Fruit fly (Drosophila melanogaster) whole organism, embryonic: ENCODE data around the gene Plzf.

ENCODE experiments used
- B-H1 ChIP-seq: fragments of 200-800 bp; sonication (Bioruptor generic); IDR thresholded peaks from 3 replicates; pipeline ENCODE4 v1.3.6; 2022; ENCODE audit warnings: missing biosample characterization, missing genetic modification characterization
- CG10147 ChIP-seq: fragments of 200-800 bp; sonication (Bioruptor generic); optimal IDR thresholded peaks from 2 replicates; lab custom pipeline; 2019; ENCODE audit warnings: missing biosample characterization, mild to moderate bottlenecking, missing genetic modification characterization, moderate library complexity
- CG13287 ChIP-seq: fragments of 200-800 bp; sonication (Bioruptor generic); IDR thresholded peaks from 2 replicates; pipeline ENCODE4 v1.3.6; 2022; ENCODE audit warnings: missing biosample characterization, missing genetic modification characterization; ENCODE audit not compliant: partially characterized antibody
- CG13894 ChIP-seq: fragments of 200-800 bp; sonication (Bioruptor generic); optimal IDR thresholded peaks from 3 replicates; lab custom pipeline; 2018; ENCODE audit warnings: missing biosample characterization, mild to moderate bottlenecking, missing genetic modification characterization, moderate library complexity
- CG1602 ChIP-seq: fragments of 200-800 bp; sonication (Bioruptor generic); optimal IDR thresholded peaks from 3 replicates; lab custom pipeline; 2016; ENCODE audit warnings: missing biosample characterization, missing genetic modification characterization
- CG17186 ChIP-seq: fragments of 200-800 bp; sonication (Bioruptor generic); optimal IDR thresholded peaks from 3 replicates; lab custom pipeline; 2017; ENCODE audit warnings: missing biosample characterization, missing genetic modification reagents, missing genetic modification characterization
- CG17361 ChIP-seq: fragments of 200-800 bp; sonication (Bioruptor generic); IDR thresholded peaks from 3 replicates; pipeline ENCODE4 v1.3.6; 2022; ENCODE audit warnings: missing biosample characterization, missing genetic modification characterization
- CG17612 ChIP-seq: fragments of 200-800 bp; sonication (Bioruptor generic); IDR thresholded peaks from 2 replicates; pipeline ENCODE4 v1.3.6; 2022; ENCODE audit warnings: missing biosample characterization, missing genetic modification characterization
- CG17912 ChIP-seq: fragments of 200-800 bp; sonication (Bioruptor generic); optimal IDR thresholded peaks from 2 replicates; lab custom pipeline; 2018; ENCODE audit warnings: missing biosample characterization, mild to moderate bottlenecking, missing genetic modification characterization
- CG2120 ChIP-seq: fragments of 200-800 bp; sonication (Bioruptor generic); optimal IDR thresholded peaks from 3 replicates; lab custom pipeline; 2016; ENCODE audit warnings: missing biosample characterization, missing genetic modification characterization
- CG3407 ChIP-seq: fragments of 200-800 bp; sonication (Bioruptor generic); optimal IDR thresholded peaks from 2 replicates; lab custom pipeline; 2018; ENCODE audit warnings: missing biosample characterization, mild to moderate bottlenecking, missing genetic modification characterization
- CG34224 ChIP-seq: fragments of 200-800 bp; sonication (Bioruptor generic); IDR thresholded peaks from 3 replicates; pipeline ENCODE4 v1.3.6; 2022; ENCODE audit warnings: missing biosample characterization, missing genetic modification characterization; ENCODE audit not compliant: partially characterized antibody
- CG3726 ChIP-seq: fragments of 200-800 bp; sonication (Bioruptor generic); IDR thresholded peaks from 3 replicates; pipeline ENCODE4, ENCODE4 v1.3.6; 2022; ENCODE audit warnings: missing biosample characterization, missing genetic modification characterization
- CG4282 ChIP-seq: fragments of 200-800 bp; sonication (Bioruptor generic); optimal IDR thresholded peaks from 2 replicates; lab custom pipeline; 2016; ENCODE audit warnings: missing biosample characterization, missing genetic modification characterization
- CG4360 ChIP-seq: fragments of 200-800 bp; sonication (Bioruptor generic); IDR thresholded peaks from 2 replicates; pipeline ENCODE4 v1.3.6; 2022; ENCODE audit warnings: missing biosample characterization, missing genetic modification characterization
- CG4617 ChIP-seq: fragments of 200-800 bp; sonication (Bioruptor generic); optimal IDR thresholded peaks from 3 replicates; lab custom pipeline; 2016; ENCODE audit warnings: missing biosample characterization, missing genetic modification characterization, borderline replicate concordance
- CG4820 ChIP-seq: fragments of 200-800 bp; sonication (Bioruptor generic); optimal IDR thresholded peaks from 3 replicates; lab custom pipeline; 2016; ENCODE audit warnings: missing biosample characterization, missing genetic modification characterization
- CG5245 ChIP-seq: fragments of 200-800 bp; sonication (Bioruptor generic); optimal IDR thresholded peaks from 3 replicates; lab custom pipeline; 2016; ENCODE audit warnings: missing biosample characterization, missing genetic modification characterization
- CG7271 ChIP-seq: fragments of 200-800 bp; sonication (Bioruptor generic); optimal IDR thresholded peaks from 2 replicates; lab custom pipeline; 2018; ENCODE audit warnings: missing biosample characterization, mild to moderate bottlenecking, missing genetic modification characterization, moderate library complexity
- CG8089 ChIP-seq: fragments of 200-800 bp; sonication (Bioruptor generic); optimal IDR thresholded peaks from 3 replicates; lab custom pipeline; 2016; ENCODE audit warnings: missing biosample characterization, missing genetic modification characterization
- CG9609 ChIP-seq: fragments of 200-800 bp; sonication (Bioruptor generic); optimal IDR thresholded peaks from 3 replicates; lab custom pipeline; 2016; ENCODE audit warnings: missing biosample characterization, missing genetic modification characterization
- CTCF ChIP-seq: fragments of 200-800 bp; sonication (Bioruptor generic); optimal IDR thresholded peaks from 2 replicates; lab custom pipeline; 2017; ENCODE audit warnings: missing biosample characterization, mild to moderate bottlenecking, missing genetic modification characterization, moderate library complexity
- Dip2 ChIP-seq: fragments of 200-800 bp; sonication (Bioruptor generic); IDR thresholded peaks from 2 replicates; pipeline ENCODE4 v1.3.6; 2022; ENCODE audit warnings: missing biosample characterization, missing genetic modification characterization
- Dip3 ChIP-seq: fragments of 200-800 bp; sonication (Bioruptor generic); optimal IDR thresholded peaks from 3 replicates; lab custom pipeline; 2016; ENCODE audit warnings: missing biosample characterization, missing genetic modification characterization
- Drgx ChIP-seq: fragments of 200-800 bp; sonication (Bioruptor generic); IDR thresholded peaks from 2 replicates; pipeline ENCODE4 v1.3.6; 2022; ENCODE audit warnings: missing biosample characterization, missing genetic modification characterization
- GATAe ChIP-seq: fragments of 200-800 bp; sonication (Bioruptor generic); conservative IDR thresholded peaks from 2 replicates; pipeline ENCODE4 v1.3.6; 2022; ENCODE audit warnings: missing biosample characterization, missing genetic modification characterization
- HmgZ ChIP-seq: fragments of 200-800 bp; sonication (Bioruptor generic); optimal IDR thresholded peaks from 2 replicates; lab custom pipeline; 2018; ENCODE audit warnings: missing biosample characterization, mild to moderate bottlenecking, missing genetic modification characterization
- Lhr ChIP-seq: fragments of 200-800 bp; sonication (Bioruptor generic); optimal IDR thresholded peaks from 3 replicates; lab custom pipeline; 2017; ENCODE audit warnings: mild to moderate bottlenecking, missing biosample characterization, missing genetic modification reagents, missing genetic modification characterization
- Med ChIP-seq: fragments of 200-800 bp; sonication (Bioruptor generic); peaks from one replicate; lab custom pipeline; 2016; ENCODE audit warnings: missing biosample characterization, missing genetic modification characterization, mild to moderate bottlenecking, inconsistent platforms, moderate library complexity
- Mrtf ChIP-seq: fragments of 200-800 bp; sonication (Bioruptor generic); IDR thresholded peaks from 3 replicates; pipeline ENCODE4 v1.3.6; 2022; ENCODE audit warnings: missing biosample characterization, missing genetic modification characterization
- Poxn ChIP-seq: fragments of 200-800 bp; sonication (Bioruptor generic); IDR thresholded peaks from 2 replicates; pipeline ENCODE4 v1.3.6; 2022; ENCODE audit warnings: missing biosample characterization, missing genetic modification characterization
- Sry-β ChIP-seq: fragments of 200-800 bp; sonication (Bioruptor generic); optimal IDR thresholded peaks from 2 replicates; lab custom pipeline; 2018; ENCODE audit warnings: missing biosample characterization, mild to moderate bottlenecking, missing genetic modification characterization, moderate library complexity
- TFAM ChIP-seq: fragments of 200-800 bp; sonication (Bioruptor generic); optimal IDR thresholded peaks from 2 replicates; lab custom pipeline; 2017; ENCODE audit warnings: missing biosample characterization, missing genetic modification characterization, inconsistent platforms
- chinmo ChIP-seq: fragments of 200-800 bp; sonication (Bioruptor generic); IDR thresholded peaks from 4 replicates; pipeline ENCODE4 v1.3.6; 2022; ENCODE audit warnings: missing biosample characterization, missing genetic modification characterization; ENCODE audit not compliant: partially characterized antibody
- croc ChIP-seq: fragments of 200-800 bp; sonication (Bioruptor generic); conservative IDR thresholded peaks from 3 replicates; pipeline ENCODE4 v1.3.6; 2022; ENCODE audit warnings: missing biosample characterization, missing genetic modification characterization
- crol ChIP-seq: fragments of 200-800 bp; sonication (Bioruptor generic); IDR thresholded peaks from 2 replicates; pipeline ENCODE4 v1.3.6; 2022; ENCODE audit warnings: missing biosample characterization, missing genetic modification characterization
- danr ChIP-seq: fragments of 200-800 bp; sonication (Bioruptor generic); IDR thresholded peaks from 2 replicates; pipeline ENCODE4 v1.3.6; 2022; ENCODE audit warnings: missing biosample characterization, missing genetic modification characterization
- gt ChIP-seq: fragments of 200-800 bp; sonication (Bioruptor generic); IDR thresholded peaks from 2 replicates; pipeline ENCODE4 v1.3.6; 2022; ENCODE audit warnings: missing biosample characterization, missing genetic modification characterization
- her ChIP-seq: fragments of 200-800 bp; sonication (Bioruptor generic); optimal IDR thresholded peaks from 2 replicates; lab custom pipeline; 2016; ENCODE audit warnings: missing biosample characterization, missing genetic modification characterization
- jigr1 ChIP-seq: fragments of 200-800 bp; sonication (Bioruptor generic); IDR thresholded peaks from 3 replicates; pipeline ENCODE4 v1.3.6; 2022; ENCODE audit warnings: missing biosample characterization, missing genetic modification characterization
- maf-S ChIP-seq: fragments of 200-800 bp; sonication (Bioruptor generic); optimal IDR thresholded peaks from 2 replicates; lab custom pipeline; 2016; ENCODE audit warnings: missing biosample characterization, missing genetic modification characterization
- onecut ChIP-seq: fragments of 200-800 bp; sonication (Bioruptor generic); IDR thresholded peaks from 2 replicates; pipeline ENCODE4 v1.3.6; 2022; ENCODE audit warnings: missing biosample characterization, missing genetic modification characterization
- pfk ChIP-seq: fragments of 200-800 bp; sonication (Bioruptor generic); optimal IDR thresholded peaks from 2 replicates; lab custom pipeline; 2018; ENCODE audit warnings: missing biosample characterization, mild to moderate bottlenecking, missing genetic modification characterization, moderate library complexity
- pnt ChIP-seq: fragments of 200-800 bp; sonication (Bioruptor generic); optimal IDR thresholded peaks from 3 replicates; lab custom pipeline; 2016; ENCODE audit warnings: missing biosample characterization, missing genetic modification characterization
- sima ChIP-seq: fragments of 200-800 bp; sonication (Bioruptor generic); optimal IDR thresholded peaks from 2 replicates; lab custom pipeline; 2016; ENCODE audit warnings: missing biosample characterization, missing genetic modification characterization
- sna ChIP-seq: fragments of 200-800 bp; sonication (Bioruptor generic); IDR thresholded peaks from 2 replicates; pipeline ENCODE4 v1.3.6; 2022; ENCODE audit warnings: missing biosample characterization, missing genetic modification characterization; ENCODE audit not compliant: partially characterized antibody
- so ChIP-seq: fragments of 200-800 bp; sonication (Bioruptor generic); IDR thresholded peaks from 3 replicates; pipeline ENCODE4 v1.3.6; 2022; ENCODE audit warnings: missing biosample characterization, missing genetic modification characterization
- stwl ChIP-seq: fragments of 200-800 bp; sonication (Bioruptor generic); optimal IDR thresholded peaks from 3 replicates; lab custom pipeline; 2018; ENCODE audit warnings: missing biosample characterization, mild to moderate bottlenecking, missing genetic modification characterization, moderate library complexity
- tll ChIP-seq, 2 experiments: fragments of 200-800 bp in 1 of 2; fragments of >200 bp in 1 of 2; sonication (Bioruptor generic) in 1 of 2; optimal IDR thresholded peaks; 2 replicates each; lab custom pipeline; 2017 to 2019; ENCODE audit warnings: missing biosample characterization in 2 of 2, missing genetic modification characterization in 2 of 2, mild to moderate bottlenecking in 1 of 2, moderate library complexity in 1 of 2
- wor ChIP-seq: fragments of 200-800 bp; sonication (Bioruptor generic); IDR thresholded peaks from 2 replicates; pipeline ENCODE4 v1.3.6; 2022; ENCODE audit warnings: missing biosample characterization, missing genetic modification characterization

Gene Plzf

dm6 chr2L:12006397-12007330 lies 42.1 kb downstream of the Plzf start (continued):
- TF ChIP-seq CG4617 (peak; percentile 54), CG7271 (peak; percentile 81), GATAe (no peak), CG5245 (GFP tag; lab: Kevin White, UChicago) (peak; percentile 81), Sry-β (peak; percentile 39), chinmo (GFP tag; lab: Robert Waterston, UW) (no peak), CG9609 (GFP tag; lab: Kevin White, UChicago) (peak; percentile 35), CG4360 (GFP tag; lab: Robert Waterston, UW) (no peak), tll (GFP tag; optimal IDR thresholded peaks at IDR 0.05; lab: Kevin White, UChicago) (no peak), CG17912 (GFP tag; lab: Kevin White, UChicago) (no peak), CG17612 (no peak), crol (GFP tag; lab: Robert Waterston, UW) (no peak), pfk (GFP tag; lab: Kevin White, UChicago) (no peak), CG17186 (peak; percentile 42), so (GFP tag; lab: Robert Waterston, UW) (no peak), Dip3 (GFP tag; lab: Kevin White, UChicago) (peak; percentile 19), CG4820 (GFP tag; lab: Kevin White, UChicago) (peak; percentile 91), sna (GFP tag; lab: Robert Waterston, UW) (no peak), Lhr (GFP tag; lab: Kevin White, UChicago) (no peak), Med (peak; percentile 71), CG13287 (no peak), CG8089 (peak; percentile 63), jigr1 (GFP tag; lab: Robert Waterston, UW) (no peak), maf-S (GFP tag; lab: Kevin White, UChicago) (peak; percentile 47), croc (peak; percentile 92), CG17361 (GFP tag; lab: Robert Waterston, UW) (no peak), TFAM (peak; percentile 32), gt (GFP tag; lab: Robert Waterston, UW) (no peak), her (GFP tag; lab: Kevin White, UChicago) (peak; percentile 30), CG10147 (peak; percentile 95), Poxn (no peak), sima (GFP tag; lab: Kevin White, UChicago) (no peak), stwl (tag; lab: Kevin White, UChicago) (no peak), CG4282 (GFP tag; lab: Kevin White, UChicago) (no peak), danr (GFP tag; lab: Robert Waterston, UW) (no peak), Mrtf (GFP tag; lab: Robert Waterston, UW) (no peak), B-H1 (GFP tag; lab: Robert Waterston, UW) (no peak), Dip2 (GFP tag; lab: Robert Waterston, UW) (no peak), Drgx (no peak), CG13894 (tag; lab: Kevin White, UChicago) (peak; percentile 45), CG3407 (GFP tag; lab: Kevin White, UChicago) (peak; percentile 86), CTCF (GFP tag; lab: Kevin White, UChicago) (peak; percentile 21), CG1602 (peak; percentile 93), onecut (GFP tag; lab: Robert Waterston, UW) (peak; percentile 71), CG34224 (no peak), pnt (GFP tag; lab: Kevin White, UChicago) (peak; percentile 58), wor (no peak), HmgZ (tag; lab: Kevin White, UChicago) (no peak), CG3726 (no peak), CG2120 (GFP tag; lab: Kevin White, UChicago) (peak; percentile 82)
